Worm (Caenorhabditis elegans): ENCODE measurements around the gene F42G8.8.
A peak's percentile ranks its signal among the peaks of the same experiment; 100 is the strongest.

DNA sequence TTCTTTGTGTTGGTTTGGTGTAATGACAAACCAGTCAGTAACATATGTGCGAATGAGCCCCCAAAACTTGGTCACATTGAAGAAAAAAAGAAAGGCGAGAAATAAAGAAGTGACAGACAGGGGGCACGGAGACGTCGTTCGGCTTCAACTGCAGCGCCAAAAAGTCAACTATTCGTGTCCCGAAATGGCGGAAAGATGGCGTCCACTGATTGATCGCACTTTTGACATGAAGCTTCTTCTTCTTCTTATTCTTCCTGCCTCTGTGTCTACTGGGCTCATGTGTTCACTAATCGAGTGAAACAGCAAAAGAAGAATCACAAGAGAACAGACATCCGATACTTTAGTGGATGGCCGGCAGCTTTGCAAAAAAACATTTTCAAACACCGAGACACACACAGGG, 49.8 kb upstream of the F42G8.8 start:
- TF ChIP-seq mdl-1 (tag; optimal IDR thresholded peaks at IDR 0.05) (no peak), nhr-77 (tag; optimal IDR thresholded peaks at IDR 0.05) (no peak), mdt-29 (GFP tag; IDR thresholded peaks at IDR 0.05) (no peak), nhr-11 (tag; optimal IDR thresholded peaks at IDR 0.05) (no peak), dmd-8 (GFP tag; IDR thresholded peaks at IDR 0.05) (no peak), nhr-28 (tag; optimal IDR thresholded peaks at IDR 0.05) (no peak), skn-1 (tag; optimal IDR thresholded peaks at IDR 0.05) (no peak), ztf-11 (tag; optimal IDR thresholded peaks at IDR 0.05) (no peak), ZK546.5 (tag; optimal IDR thresholded peaks at IDR 0.05) (no peak), Y75B8A.6 (GFP tag; IDR thresholded peaks at IDR 0.05) (no peak), lim-7 (GFP tag; IDR thresholded peaks at IDR 0.05) (no peak), hlh-30 (tag; optimal IDR thresholded peaks at IDR 0.05; ENCODE audit: insufficient read depth) (peak; percentile 22)

Data from whole organism, L4 larva.